Fruit fly (Drosophila melanogaster) whole organism, embryonic: ENCODE measurements around the gene dmrt11E.

Experiments
- CG10267 ChIP-seq: fragments of 200-800 bp; sonication (Bioruptor generic); optimal IDR thresholded peaks from 2 replicates; lab custom pipeline; 2018; ENCODE audit warnings: missing biosample characterization, mild to moderate bottlenecking, missing genetic modification characterization, moderate library complexity
- CG10366 ChIP-seq: fragments of 200-800 bp; sonication (Bioruptor generic); IDR thresholded peaks from 2 replicates; pipeline ENCODE4 v1.3.6; 2022; ENCODE audit warnings: missing biosample characterization, missing genetic modification characterization
- CG10565 ChIP-seq: fragments of 200-800 bp; sonication (Bioruptor generic); optimal IDR thresholded peaks from 3 replicates; lab custom pipeline; 2016; ENCODE audit warnings: missing biosample characterization, mild to moderate bottlenecking, missing genetic modification characterization
- CG10979 ChIP-seq: fragments of 200-800 bp; sonication (Bioruptor generic); optimal IDR thresholded peaks from 2 replicates; lab custom pipeline; 2018; ENCODE audit warnings: missing biosample characterization, mild to moderate bottlenecking, missing genetic modification characterization, moderate library complexity
- CG12104 ChIP-seq: fragments of 200-800 bp; sonication (Bioruptor generic); optimal IDR thresholded peaks from 3 replicates; lab custom pipeline; 2016; ENCODE audit warnings: missing biosample characterization, missing genetic modification characterization
- CG12236 ChIP-seq: fragments of 200-800 bp; sonication (Bioruptor generic); optimal IDR thresholded peaks from 2 replicates; lab custom pipeline; 2016; ENCODE audit warnings: missing biosample characterization, missing genetic modification characterization
- CG12942 ChIP-seq: fragments of 200-800 bp; sonication (Bioruptor generic); optimal IDR thresholded peaks from 3 replicates; lab custom pipeline; 2016; ENCODE audit warnings: missing biosample characterization, missing genetic modification characterization
- CG1529 ChIP-seq: fragments of 200-800 bp; sonication (Bioruptor generic); optimal IDR thresholded peaks from 3 replicates; lab custom pipeline; 2018; ENCODE audit warnings: missing biosample characterization, missing genetic modification characterization
- CG15479 ChIP-seq: fragments of 200-800 bp; sonication (Bioruptor generic); optimal IDR thresholded peaks from 3 replicates; lab custom pipeline; 2019; ENCODE audit warnings: missing biosample characterization, mild to moderate bottlenecking, missing genetic modification characterization, moderate library complexity
- CG16779 ChIP-seq: fragments of 200-800 bp; sonication (Bioruptor generic); IDR thresholded peaks from 2 replicates; pipeline ENCODE4 v1.3.6; 2022; ENCODE audit warnings: missing biosample characterization, missing genetic modification characterization
- CG18619 ChIP-seq: fragments of 200-800 bp; sonication (Bioruptor generic); optimal IDR thresholded peaks from 3 replicates; lab custom pipeline; 2017; ENCODE audit warnings: missing biosample characterization, mild to moderate bottlenecking, missing genetic modification characterization
- CG2202 ChIP-seq: fragments of 200-800 bp; sonication (Bioruptor generic); optimal IDR thresholded peaks from 2 replicates; lab custom pipeline; 2018; ENCODE audit warnings: missing biosample characterization, mild to moderate bottlenecking, missing genetic modification characterization
- CG31365 ChIP-seq: fragments of 200-800 bp; sonication (Bioruptor generic); optimal IDR thresholded peaks from 2 replicates; lab custom pipeline; 2018; ENCODE audit warnings: missing biosample characterization, mild to moderate bottlenecking, missing genetic modification characterization
- CG4328 ChIP-seq: fragments of 200-800 bp; sonication (Bioruptor generic); optimal IDR thresholded peaks from 3 replicates; lab custom pipeline; 2017; ENCODE audit warnings: missing biosample characterization, missing genetic modification reagents, missing genetic modification characterization
- CG6791 ChIP-seq: fragments of 200-800 bp; sonication (Bioruptor generic); IDR thresholded peaks from 3 replicates; pipeline ENCODE4 v1.3.6; 2022; ENCODE audit warnings: missing biosample characterization, missing genetic modification characterization; ENCODE audit not compliant: partially characterized antibody
- CG6813 ChIP-seq: fragments of 200-800 bp; sonication (Bioruptor generic); optimal IDR thresholded peaks from 2 replicates; lab custom pipeline; 2017; ENCODE audit warnings: missing biosample characterization, missing genetic modification characterization, mild to moderate bottlenecking, moderate library complexity, missing genetic modification reagents
- CG8089 ChIP-seq: fragments of 200-800 bp; sonication (Bioruptor generic); optimal IDR thresholded peaks from 3 replicates; lab custom pipeline; 2016; ENCODE audit warnings: missing biosample characterization, missing genetic modification characterization
- CG9932 ChIP-seq: fragments of 200-800 bp; sonication (Bioruptor generic); IDR thresholded peaks from 2 replicates; pipeline ENCODE4 v1.3.6; 2022; ENCODE audit warnings: missing biosample characterization, missing genetic modification characterization
- Camta ChIP-seq: fragments of 200-800 bp; sonication (Bioruptor generic); optimal IDR thresholded peaks from 2 replicates; lab custom pipeline; 2016; ENCODE audit warnings: missing biosample characterization, missing genetic modification characterization
- CoRest ChIP-seq: fragments of 200-800 bp; sonication (Bioruptor generic); optimal IDR thresholded peaks from 3 replicates; lab custom pipeline; 2018; ENCODE audit warnings: missing biosample characterization, mild to moderate bottlenecking, missing genetic modification characterization, moderate library complexity
- HHEX ChIP-seq: fragments of 200-800 bp; sonication (Bioruptor generic); optimal IDR thresholded peaks from 3 replicates; lab custom pipeline; 2017; ENCODE audit warnings: missing biosample characterization, mild to moderate bottlenecking, missing genetic modification characterization, missing genetic modification reagents
- Hr3 ChIP-seq: fragments of 200-800 bp; sonication (Bioruptor generic); optimal IDR thresholded peaks from 3 replicates; lab custom pipeline; 2016; ENCODE audit warnings: missing biosample characterization, missing genetic modification characterization
- Hsf ChIP-seq: fragments of 200-800 bp; sonication (Bioruptor generic); optimal IDR thresholded peaks from 3 replicates; lab custom pipeline; 2016; ENCODE audit warnings: missing biosample characterization, missing genetic modification characterization
- MTF-1 ChIP-seq: fragments of 200-800 bp; sonication (Bioruptor generic); optimal IDR thresholded peaks from 2 replicates; lab custom pipeline; 2018; ENCODE audit warnings: missing biosample characterization, mild to moderate bottlenecking, missing genetic modification characterization, borderline replicate concordance
- NfI ChIP-seq: fragments of 200-800 bp; sonication (Bioruptor generic); optimal IDR thresholded peaks from 3 replicates; lab custom pipeline; 2018; ENCODE audit warnings: missing biosample characterization, mild to moderate bottlenecking, missing genetic modification characterization, moderate library complexity
- Spps ChIP-seq: fragments of 200-800 bp; sonication (Bioruptor generic); optimal IDR thresholded peaks from 2 replicates; lab custom pipeline; 2018; ENCODE audit warnings: missing biosample characterization, mild to moderate bottlenecking, missing genetic modification characterization
- ab ChIP-seq: fragments of 200-800 bp; sonication (Bioruptor generic); optimal IDR thresholded peaks from 2 replicates; lab custom pipeline; 2016; ENCODE audit warnings: missing biosample characterization, missing genetic modification characterization
- bab2 ChIP-seq: fragments of 200-800 bp; sonication (Bioruptor generic); optimal IDR thresholded peaks from 2 replicates; lab custom pipeline; 2016; ENCODE audit warnings: missing biosample characterization, missing genetic modification characterization
- bbx ChIP-seq: fragments of 200-800 bp; sonication (Bioruptor generic); IDR thresholded peaks from 2 replicates; pipeline ENCODE4 v1.3.6; 2022; ENCODE audit warnings: missing biosample characterization, missing genetic modification characterization; ENCODE audit not compliant: partially characterized antibody
- bigmax ChIP-seq: fragments of 200-800 bp; sonication (Bioruptor generic); optimal IDR thresholded peaks from 2 replicates; lab custom pipeline; 2018; ENCODE audit warnings: missing biosample characterization, mild to moderate bottlenecking, missing genetic modification characterization
- chm ChIP-seq: fragments of 200-800 bp; sonication (Bioruptor generic); IDR thresholded peaks from 2 replicates; pipeline ENCODE4 v1.3.6; 2022; ENCODE audit warnings: missing biosample characterization, missing genetic modification characterization
- dmrt99B ChIP-seq: fragments of 200-800 bp; sonication (Bioruptor generic); optimal IDR thresholded peaks from 2 replicates; lab custom pipeline; 2018; ENCODE audit warnings: missing biosample characterization, mild to moderate bottlenecking, missing genetic modification characterization, moderate library complexity
- ems ChIP-seq: fragments of 200-800 bp; sonication (Bioruptor generic); optimal IDR thresholded peaks from 3 replicates; lab custom pipeline; 2016; ENCODE audit warnings: missing biosample characterization, missing genetic modification characterization
- en ChIP-seq: fragments of 200-800 bp; sonication (Bioruptor generic); optimal IDR thresholded peaks from 2 replicates; lab custom pipeline; 2016; ENCODE audit warnings: missing biosample characterization, missing genetic modification characterization
- gsb ChIP-seq: fragments of 200-800 bp; sonication (Bioruptor generic); IDR thresholded peaks from 2 replicates; pipeline ENCODE4 v1.3.6; 2022; ENCODE audit warnings: missing biosample characterization, missing genetic modification characterization
- gt ChIP-seq: fragments of 200-800 bp; sonication (Bioruptor generic); IDR thresholded peaks from 2 replicates; pipeline ENCODE4 v1.3.6; 2022; ENCODE audit warnings: missing biosample characterization, missing genetic modification characterization
- lab ChIP-seq: fragments of 200-800 bp; sonication (Bioruptor generic); optimal IDR thresholded peaks from 3 replicates; lab custom pipeline; 2017; ENCODE audit warnings: missing biosample characterization, missing genetic modification characterization, mild to moderate bottlenecking, moderate library complexity, missing genetic modification reagents
- luna ChIP-seq: fragments of 200-800 bp; sonication (Bioruptor generic); optimal IDR thresholded peaks from 2 replicates; lab custom pipeline; 2016; ENCODE audit warnings: missing biosample characterization, missing genetic modification characterization
- mld ChIP-seq: fragments of 200-800 bp; sonication (Bioruptor generic); IDR thresholded peaks from 3 replicates; pipeline ENCODE4 v1.3.6; 2022; ENCODE audit warnings: missing biosample characterization, missing genetic modification characterization; ENCODE audit not compliant: partially characterized antibody
- nerfin-2 ChIP-seq: fragments of 200-800 bp; sonication (Bioruptor generic); IDR thresholded peaks from 2 replicates; pipeline ENCODE4 v1.3.6; 2022; ENCODE audit warnings: missing biosample characterization, missing genetic modification characterization; ENCODE audit not compliant: partially characterized antibody
- pan ChIP-seq, 4 experiments: fragments of >200 bp in 3 of 4; fragments of 200-800 bp in 1 of 4; sonication (Bioruptor generic) in 1 of 4; optimal IDR thresholded peaks in 3 of 4; IDR thresholded peaks in 1 of 4; 2 replicates each; pipeline versions ENCODE4 v1.3.6 to Lab custom; 2017 to 2022; ENCODE audit warnings: missing biosample characterization in 2 of 4, missing genetic modification characterization in 2 of 4, mixed read lengths in 1 of 4
- pfk ChIP-seq: fragments of 200-800 bp; sonication (Bioruptor generic); optimal IDR thresholded peaks from 2 replicates; lab custom pipeline; 2018; ENCODE audit warnings: missing biosample characterization, mild to moderate bottlenecking, missing genetic modification characterization, moderate library complexity
- pnt ChIP-seq: fragments of 200-800 bp; sonication (Bioruptor generic); optimal IDR thresholded peaks from 3 replicates; lab custom pipeline; 2016; ENCODE audit warnings: missing biosample characterization, missing genetic modification characterization
- pros ChIP-seq: fragments of 200-800 bp; sonication (Bioruptor generic); optimal IDR thresholded peaks from 3 replicates; lab custom pipeline; 2019; ENCODE audit warnings: missing biosample characterization, mild to moderate bottlenecking, missing genetic modification characterization, moderate library complexity
- run ChIP-seq: fragments of 200-800 bp; sonication (Bioruptor generic); optimal IDR thresholded peaks from 3 replicates; lab custom pipeline; 2018; ENCODE audit warnings: missing biosample characterization, mild to moderate bottlenecking, missing genetic modification characterization
- slou ChIP-seq: fragments of 200-800 bp; sonication (Bioruptor generic); optimal IDR thresholded peaks from 3 replicates; lab custom pipeline; 2016; ENCODE audit warnings: missing biosample characterization, missing genetic modification characterization
- tll ChIP-seq, 2 experiments: fragments of 200-800 bp in 1 of 2; fragments of >200 bp in 1 of 2; sonication (Bioruptor generic) in 1 of 2; optimal IDR thresholded peaks; 2 replicates each; lab custom pipeline; 2017 to 2019; ENCODE audit warnings: missing biosample characterization in 2 of 2, missing genetic modification characterization in 2 of 2, mild to moderate bottlenecking in 1 of 2, moderate library complexity in 1 of 2
- tx ChIP-seq: fragments of 200-800 bp; sonication (Bioruptor generic); optimal IDR thresholded peaks from 2 replicates; lab custom pipeline; 2016; ENCODE audit warnings: missing biosample characterization, missing genetic modification characterization
- yki ChIP-seq: fragments of >200 bp; optimal IDR thresholded peaks from 3 replicates; lab custom pipeline; 2018

dmrt11E gene

dm6 chrX:13337454-13337853, 30.5 kb upstream of the dmrt11E start, which contains the start of gene RpS15Aa (continued):
- TF ChIP-seq CG6791 (peak; percentile 73), tll (GFP tag; optimal IDR thresholded peaks at IDR 0.05; lab: Kevin White, UChicago) (no peak), CG15479 (no peak), chm (peak; percentile 91), Spps (tag; lab: Kevin White, UChicago) (peak; percentile 23), slou (GFP tag; lab: Kevin White, UChicago) (peak; percentile 59), Hsf (peak; percentile 74), gt (GFP tag; lab: Robert Waterston, UW) (peak; percentile 49; the same call in 1 of the 2 replicates), tx (GFP tag; lab: Kevin White, UChicago) (peak; percentile 35), yki (lab: Kevin White, UChicago) (peak; percentile 1), pros (no peak), bigmax (GFP tag; lab: Kevin White, UChicago) (peak; percentile 38), Camta (GFP tag; lab: Kevin White, UChicago) (peak; percentile 74), CG10366 (GFP tag; lab: Robert Waterston, UW) (peak; percentile 76), lab (GFP tag; lab: Kevin White, UChicago) (peak; percentile 89), CG9932 (GFP tag; lab: Robert Waterston, UW) (peak; percentile 76), CoRest (tag; lab: Kevin White, UChicago) (peak; percentile 48), CG31365 (tag; lab: Kevin White, UChicago) (peak; percentile 62), CG10565 (GFP tag; lab: Kevin White, UChicago) (peak; percentile 14), CG16779 (GFP tag; lab: Robert Waterston, UW) (0 out of 2 replicates have a peak, but pooled peaks have one; percentile 17), CG12104 (GFP tag; lab: Kevin White, UChicago) (peak; percentile 42), NfI (GFP tag; lab: Kevin White, UChicago) (peak; percentile 89), run (peak; percentile 38), Hr3 (GFP tag; lab: Kevin White, UChicago) (peak; percentile 34), CG10267 (peak; percentile 46), MTF-1 (GFP tag; lab: Kevin White, UChicago) (peak; percentile 91), CG10979 (tag; lab: Kevin White, UChicago) (peak; percentile 50), CG2202 (tag; lab: Kevin White, UChicago) (peak; percentile 52), HHEX (peak; percentile 87), gsb (GFP tag; lab: Robert Waterston, UW) (peak; percentile 47; the same call in 1 of the 2 replicates), mld (GFP tag; lab: Robert Waterston, UW) (0 out of 3 replicates have a peak, but pooled peaks have one; percentile 52), CG18619 (GFP tag; lab: Kevin White, UChicago) (peak; percentile 85), CG1529 (GFP tag; lab: Kevin White, UChicago) (peak; percentile 55), CG12942 (GFP tag; lab: Kevin White, UChicago) (peak; percentile 57), pnt (peak; percentile 28), CG6813 (GFP tag; lab: Kevin White, UChicago) (peak; percentile 86), en (GFP tag; lab: Kevin White, UChicago) (peak; percentile 74), bbx (GFP tag; lab: Robert Waterston, UW) (peak; percentile 60), pan (optimal IDR thresholded peaks at IDR 0.05; lab: Kevin White, UChicago) (no peak), pan (GFP tag; optimal IDR thresholded peaks at IDR 0.05 in 1 of 2, IDR thresholded peaks at IDR 0.05 in 1 of 2) (peak in 1 of 2 experiments; percentile 85), ab (GFP tag; lab: Kevin White, UChicago) (no peak), ems (GFP tag; lab: Kevin White, UChicago) (peak; percentile 39), CG8089 (GFP tag; lab: Kevin White, UChicago) (peak; percentile 91), CG4328 (GFP tag; lab: Kevin White, UChicago) (peak; percentile 75), pfk (peak; percentile 68), luna (GFP tag; lab: Kevin White, UChicago) (peak; percentile 76), CG12236 (GFP tag; lab: Kevin White, UChicago) (peak; percentile 57), dmrt99B (tag; lab: Kevin White, UChicago) (peak; percentile 44), nerfin-2 (peak; percentile 32; the same call in 1 of the 2 replicates), bab2 (GFP tag; lab: Kevin White, UChicago) (peak; percentile 10)
